Fruit fly (Drosophila melanogaster) whole organism, embryonic: ENCODE measurements around the gene CecB.

Experiments
- Ada2b ChIP-seq: fragments of 200-800 bp; sonication (Bioruptor generic); IDR thresholded peaks from 2 replicates; pipeline ENCODE4 v1.3.6; 2022; ENCODE audit warnings: missing biosample characterization, missing genetic modification characterization
- Aef1 ChIP-seq: fragments of 200-800 bp; sonication (Bioruptor generic); IDR thresholded peaks from 3 replicates; pipeline ENCODE4 v1.3.6; 2022; ENCODE audit warnings: missing biosample characterization, missing genetic modification characterization
- CG11456 ChIP-seq: fragments of 200-800 bp; sonication (Bioruptor generic); IDR thresholded peaks from 3 replicates; pipeline ENCODE4 v1.3.6; 2022; ENCODE audit warnings: missing biosample characterization, missing genetic modification characterization
- CG11560 ChIP-seq: fragments of 200-800 bp; sonication (Bioruptor generic); IDR thresholded peaks from 3 replicates; pipeline ENCODE4 v1.3.6; 2022; ENCODE audit warnings: missing biosample characterization, missing genetic modification characterization
- CG12299 ChIP-seq: fragments of 200-800 bp; sonication (Bioruptor generic); optimal IDR thresholded peaks from 2 replicates; lab custom pipeline; 2018; ENCODE audit warnings: missing biosample characterization, mild to moderate bottlenecking, missing genetic modification characterization
- CG12942 ChIP-seq: fragments of 200-800 bp; sonication (Bioruptor generic); optimal IDR thresholded peaks from 3 replicates; lab custom pipeline; 2016; ENCODE audit warnings: missing biosample characterization, missing genetic modification characterization
- CG15514 ChIP-seq: fragments of 200-800 bp; sonication (Bioruptor generic); optimal IDR thresholded peaks from 3 replicates; lab custom pipeline; 2017; ENCODE audit warnings: missing biosample characterization, missing genetic modification characterization, mild to moderate bottlenecking, moderate library complexity, missing genetic modification reagents
- CG15601 ChIP-seq: fragments of 200-800 bp; sonication (Bioruptor generic); optimal IDR thresholded peaks from 3 replicates; lab custom pipeline; 2019; ENCODE audit warnings: missing biosample characterization, mild to moderate bottlenecking, missing genetic modification characterization, moderate library complexity
- CG18262 ChIP-seq: fragments of 200-800 bp; optimal IDR thresholded peaks from 3 replicates; lab custom pipeline; 2019; ENCODE audit warnings: missing biosample characterization, mild to moderate bottlenecking, missing genetic modification characterization, moderate library complexity
- CG2199 ChIP-seq: fragments of 200-800 bp; sonication (Bioruptor generic); IDR thresholded peaks from 3 replicates; pipeline ENCODE4 v1.3.6; 2022; ENCODE audit warnings: missing biosample characterization, missing genetic modification characterization
- CG2875 ChIP-seq: fragments of 200-800 bp; sonication (Bioruptor generic); optimal IDR thresholded peaks from 2 replicates; lab custom pipeline; 2017; ENCODE audit warnings: missing biosample characterization, mild to moderate bottlenecking, missing genetic modification characterization, missing genetic modification reagents
- CG4854 ChIP-seq: fragments of 200-800 bp; sonication (Bioruptor generic); optimal IDR thresholded peaks from 2 replicates; lab custom pipeline; 2016; ENCODE audit warnings: missing biosample characterization, missing genetic modification characterization, inconsistent platforms
- CG6813 ChIP-seq: fragments of 200-800 bp; sonication (Bioruptor generic); optimal IDR thresholded peaks from 2 replicates; lab custom pipeline; 2017; ENCODE audit warnings: missing biosample characterization, missing genetic modification characterization, mild to moderate bottlenecking, moderate library complexity, missing genetic modification reagents
- CG7839 ChIP-seq: fragments of 200-800 bp; sonication (Bioruptor generic); optimal IDR thresholded peaks from 3 replicates; lab custom pipeline; 2018; ENCODE audit warnings: missing biosample characterization, mild to moderate bottlenecking, missing genetic modification characterization, moderate library complexity
- CG8944 ChIP-seq: fragments of 200-800 bp; sonication (Bioruptor generic); optimal IDR thresholded peaks from 3 replicates; lab custom pipeline; 2016; ENCODE audit warnings: missing biosample characterization, missing genetic modification characterization
- Dad ChIP-seq: fragments of 200-800 bp; sonication (Bioruptor generic); optimal IDR thresholded peaks from 3 replicates; lab custom pipeline; 2016; ENCODE audit warnings: missing biosample characterization, missing genetic modification characterization
- E2f1 ChIP-seq: fragments of 200-800 bp; sonication (Bioruptor generic); IDR thresholded peaks from 2 replicates; pipeline ENCODE4 v1.3.6; 2022; ENCODE audit warnings: missing biosample characterization, missing genetic modification characterization
- ERR ChIP-seq: fragments of 200-800 bp; sonication (Bioruptor generic); optimal IDR thresholded peaks from 2 replicates; lab custom pipeline; 2016; ENCODE audit warnings: missing biosample characterization, missing genetic modification characterization
- Gug ChIP-seq: fragments of 200-800 bp; sonication (Bioruptor generic); IDR thresholded peaks from 4 replicates; pipeline ENCODE4 v1.3.6; 2022; ENCODE audit warnings: missing biosample characterization, missing genetic modification characterization
- MBD-R2 ChIP-seq: fragments of 200-800 bp; sonication (Bioruptor generic); IDR thresholded peaks from 2 replicates; pipeline ENCODE4 v1.3.6; 2022; ENCODE audit warnings: missing biosample characterization, missing genetic modification characterization
- Spps ChIP-seq: fragments of 200-800 bp; sonication (Bioruptor generic); optimal IDR thresholded peaks from 2 replicates; lab custom pipeline; 2018; ENCODE audit warnings: missing biosample characterization, mild to moderate bottlenecking, missing genetic modification characterization
- Sry-δ ChIP-seq: fragments of 200-800 bp; sonication (Bioruptor generic); optimal IDR thresholded peaks from 2 replicates; lab custom pipeline; 2016; ENCODE audit warnings: missing biosample characterization, missing genetic modification characterization
- Trl ChIP-seq, 3 experiments: fragments of >200 bp in 2 of 3; fragments of 200-800 bp in 1 of 3; sonication (Bioruptor generic) in 1 of 3; optimal IDR thresholded peaks; 2 replicates in 1 of 3; 3 replicates in 2 of 3; lab custom pipeline; 2016 to 2017; ENCODE audit warnings: missing biosample characterization in 1 of 3, missing genetic modification characterization in 1 of 3
- Xbp1 ChIP-seq: fragments of 200-800 bp; sonication (Bioruptor generic); optimal IDR thresholded peaks from 3 replicates; lab custom pipeline; 2016; ENCODE audit warnings: missing biosample characterization, mild to moderate bottlenecking, missing genetic modification characterization
- ato ChIP-seq: fragments of 200-800 bp; sonication (Bioruptor generic); IDR thresholded peaks from 2 replicates; pipeline ENCODE4 v1.3.6; 2022; ENCODE audit warnings: missing biosample characterization, missing genetic modification characterization; ENCODE audit not compliant: partially characterized antibody
- az2 ChIP-seq: fragments of 200-800 bp; sonication (Bioruptor generic); optimal IDR thresholded peaks from 3 replicates; lab custom pipeline; 2016; ENCODE audit warnings: missing biosample characterization, missing genetic modification characterization
- bowl ChIP-seq: fragments of 200-800 bp; sonication (Bioruptor generic); IDR thresholded peaks from 2 replicates; pipeline ENCODE4 v1.3.6; 2022; ENCODE audit warnings: missing biosample characterization, missing genetic modification characterization
- da ChIP-seq: fragments of 200-800 bp; sonication (Bioruptor generic); optimal IDR thresholded peaks from 2 replicates; lab custom pipeline; 2016; ENCODE audit warnings: missing biosample characterization, missing genetic modification characterization
- ems ChIP-seq: fragments of 200-800 bp; sonication (Bioruptor generic); optimal IDR thresholded peaks from 3 replicates; lab custom pipeline; 2016; ENCODE audit warnings: missing biosample characterization, missing genetic modification characterization
- ftz-f1 ChIP-seq: fragments of 200-800 bp; sonication (Bioruptor generic); optimal IDR thresholded peaks from 2 replicates; lab custom pipeline; 2016; ENCODE audit warnings: missing biosample characterization, missing genetic modification characterization
- gfzf ChIP-seq: fragments of 200-800 bp; sonication (Bioruptor generic); optimal IDR thresholded peaks from 2 replicates; lab custom pipeline; 2016; ENCODE audit warnings: missing biosample characterization, mild to moderate bottlenecking, missing genetic modification characterization, moderate library complexity
- gsb ChIP-seq: fragments of 200-800 bp; sonication (Bioruptor generic); IDR thresholded peaks from 2 replicates; pipeline ENCODE4 v1.3.6; 2022; ENCODE audit warnings: missing biosample characterization, missing genetic modification characterization
- insv ChIP-seq, 2 experiments: fragments of 200-800 bp; sonication (Bioruptor generic); optimal IDR thresholded peaks; 3 replicates each; lab custom pipeline; 2016 to 2018; ENCODE audit warnings: missing biosample characterization in 2 of 2, missing genetic modification characterization in 2 of 2
- kah ChIP-seq: fragments of 200-800 bp; sonication (Bioruptor generic); optimal IDR thresholded peaks from 2 replicates; lab custom pipeline; 2018; ENCODE audit warnings: missing biosample characterization, mild to moderate bottlenecking, missing genetic modification characterization
- lab ChIP-seq: fragments of 200-800 bp; sonication (Bioruptor generic); optimal IDR thresholded peaks from 3 replicates; lab custom pipeline; 2017; ENCODE audit warnings: missing biosample characterization, missing genetic modification characterization, mild to moderate bottlenecking, moderate library complexity, missing genetic modification reagents
- pnt ChIP-seq: fragments of 200-800 bp; sonication (Bioruptor generic); optimal IDR thresholded peaks from 3 replicates; lab custom pipeline; 2016; ENCODE audit warnings: missing biosample characterization, missing genetic modification characterization
- prd ChIP-seq, 3 experiments: fragments of >200 bp in 2 of 3; fragments of 200-800 bp in 1 of 3; sonication (Bioruptor generic) in 1 of 3; optimal IDR thresholded peaks in 2 of 3; IDR thresholded peaks in 1 of 3; 2 replicates in 2 of 3; 3 replicates in 1 of 3; pipeline versions ENCODE4 v1.3.6 to Lab custom; 2017 to 2022; ENCODE audit warnings: missing biosample characterization in 1 of 3, missing genetic modification characterization in 1 of 3
- ranshi ChIP-seq: fragments of 200-800 bp; sonication (Bioruptor generic); IDR thresholded peaks from 2 replicates; pipeline ENCODE4 v1.3.6; 2022; ENCODE audit warnings: missing biosample characterization, missing genetic modification characterization
- rib ChIP-seq: fragments of 200-800 bp; sonication (Bioruptor generic); IDR thresholded peaks from 2 replicates; pipeline ENCODE4 v1.3.6; 2022; ENCODE audit warnings: missing biosample characterization, missing genetic modification characterization
- ro ChIP-seq: fragments of 200-800 bp; sonication (Bioruptor generic); IDR thresholded peaks from 2 replicates; pipeline ENCODE4 v1.3.6; 2022; ENCODE audit warnings: missing biosample characterization, missing genetic modification characterization
- run ChIP-seq: fragments of 200-800 bp; sonication (Bioruptor generic); optimal IDR thresholded peaks from 3 replicates; lab custom pipeline; 2018; ENCODE audit warnings: missing biosample characterization, mild to moderate bottlenecking, missing genetic modification characterization
- sc ChIP-seq, 3 experiments: fragments of >200 bp in 2 of 3; fragments of 200-800 bp in 1 of 3; sonication (Bioruptor generic) in 1 of 3; optimal IDR thresholded peaks; 2 replicates in 2 of 3; 3 replicates in 1 of 3; lab custom pipeline; 2017; ENCODE audit warnings: mild to moderate bottlenecking in 1 of 3, missing biosample characterization in 1 of 3, missing genetic modification characterization in 1 of 3, missing genetic modification reagents in 1 of 3
- tgo ChIP-seq: fragments of 200-800 bp; sonication (Bioruptor generic); IDR thresholded peaks from 3 replicates; pipeline ENCODE4 v1.3.6; 2022; ENCODE audit warnings: missing biosample characterization, missing genetic modification characterization
- tio ChIP-seq: fragments of 200-800 bp; sonication (Bioruptor generic); optimal IDR thresholded peaks from 2 replicates; lab custom pipeline; 2017; ENCODE audit warnings: missing biosample characterization, missing genetic modification characterization, inconsistent platforms
- trh ChIP-seq: fragments of 200-800 bp; sonication (Bioruptor generic); optimal IDR thresholded peaks from 2 replicates; lab custom pipeline; 2016; ENCODE audit warnings: missing biosample characterization, missing genetic modification characterization
- twi ChIP-seq: fragments of 200-800 bp; optimal IDR thresholded peaks from 2 replicates; lab custom pipeline; 2019; ENCODE audit warnings: missing biosample characterization, mild to moderate bottlenecking, missing genetic modification characterization, moderate library complexity
- yki ChIP-seq: fragments of >200 bp; optimal IDR thresholded peaks from 3 replicates; lab custom pipeline; 2018
- z ChIP-seq: fragments of 200-800 bp; sonication (Bioruptor generic); IDR thresholded peaks from 3 replicates; pipeline ENCODE4 v1.3.6; 2022; ENCODE audit warnings: missing biosample characterization, missing genetic modification characterization

Gene CecB

dm6 chr3R:30203104-30203986, 10.3 kb downstream of the CecB start (continued):
- TF ChIP-seq MBD-R2 (GFP tag; lab: Robert Waterston, UW) = peak; percentile 91
- peak; percentile 86 for TF ChIP-seq CG11560 (tag; lab: Robert Waterston, UW)
- TF ChIP-seq ranshi = peak; percentile 98
- no peak for TF ChIP-seq yki (lab: Kevin White, UChicago)
- TF ChIP-seq Aef1 = peak; percentile 98
- TF ChIP-seq ftz-f1 (GFP tag; lab: Kevin White, UChicago) = peak; percentile 92
- peak; percentile 94 for TF ChIP-seq Gug (GFP tag; lab: Robert Waterston, UW)
- peak; percentile 93 for TF ChIP-seq E2f1 (GFP tag; lab: Robert Waterston, UW)
- peak; percentile 94 for TF ChIP-seq CG18262
- peak; percentile 93 for TF ChIP-seq CG12942 (GFP tag; lab: Kevin White, UChicago)
- peak; percentile 98 for TF ChIP-seq lab (GFP tag; lab: Kevin White, UChicago)
- peak in 1 of 2 experiments; percentile 8 for TF ChIP-seq insv (GFP tag; optimal IDR thresholded peaks at IDR 0.05; lab: Kevin White, UChicago)
- TF ChIP-seq CG2875 (GFP tag; lab: Kevin White, UChicago) = peak; percentile 86
- peak; percentile 85 for TF ChIP-seq kah (GFP tag; lab: Kevin White, UChicago)
- TF ChIP-seq da (GFP tag; lab: Kevin White, UChicago) = peak; percentile 85
- peak; percentile 97 for TF ChIP-seq CG4854 (GFP tag; lab: Kevin White, UChicago)
- peak; percentile 98 for TF ChIP-seq ems (GFP tag; lab: Kevin White, UChicago)
- TF ChIP-seq rib = peak; percentile 78; the same call in 1 of the 2 replicates
- no peak for TF ChIP-seq prd (optimal IDR thresholded peaks at IDR 0.05; lab: Kevin White, UChicago)
- TF ChIP-seq prd (GFP tag; IDR thresholded peaks at IDR 0.05; lab: Robert Waterston, UW) = peak; percentile 95
- TF ChIP-seq Dad (GFP tag; lab: Kevin White, UChicago) = peak; percentile 97
- peak; percentile 93 for TF ChIP-seq CG6813 (GFP tag; lab: Kevin White, UChicago)
- TF ChIP-seq twi (tag; lab: Kevin White, UChicago) = peak; percentile 68
- peak; percentile 66; the same call in 1 of the 3 replicates for TF ChIP-seq z
- peak; percentile 77 for TF ChIP-seq Sry-δ (GFP tag; lab: Kevin White, UChicago)
- peak; percentile 93 for TF ChIP-seq Xbp1 (GFP tag; lab: Kevin White, UChicago)
- peak; percentile 65 to 83 for TF ChIP-seq Trl (optimal IDR thresholded peaks at IDR 0.05; lab: Kevin White, UChicago)
- peak; percentile 97 for TF ChIP-seq Trl (GFP tag; optimal IDR thresholded peaks at IDR 0.05; lab: Kevin White, UChicago)
- peak; percentile 94 for TF ChIP-seq run (tag; lab: Kevin White, UChicago)
- peak; percentile 98 for TF ChIP-seq CG8944 (GFP tag; lab: Kevin White, UChicago)
- TF ChIP-seq gfzf (GFP tag; lab: Kevin White, UChicago) = peak; percentile 25
- peak; percentile 93 for TF ChIP-seq az2
- peak; percentile 80 for TF ChIP-seq Spps (tag; lab: Kevin White, UChicago)
- peak; percentile 94 for TF ChIP-seq bowl (GFP tag; lab: Robert Waterston, UW)
- TF ChIP-seq tio (GFP tag; lab: Kevin White, UChicago) = peak; percentile 92
- no peak for TF ChIP-seq ato (GFP tag; lab: Robert Waterston, UW)
- TF ChIP-seq gsb = peak; percentile 85
- TF ChIP-seq CG2199 (GFP tag; lab: Robert Waterston, UW) = peak; percentile 98; the same call in 2 of the 3 replicates
- peak; percentile 91 for TF ChIP-seq CG11456 (GFP tag; lab: Robert Waterston, UW)
- TF ChIP-seq tgo (GFP tag; lab: Robert Waterston, UW) = peak; percentile 92
- TF ChIP-seq CG12299 = peak; percentile 82
- peak; percentile 97 for TF ChIP-seq Ada2b (GFP tag; lab: Robert Waterston, UW)
- peak; percentile 97 for TF ChIP-seq ERR
- TF ChIP-seq sc (optimal IDR thresholded peaks at IDR 0.05; lab: Kevin White, UChicago) = no peak
- peak; percentile 88 for TF ChIP-seq sc (GFP tag; optimal IDR thresholded peaks at IDR 0.05; lab: Kevin White, UChicago)
- TF ChIP-seq CG15514 (GFP tag; lab: Kevin White, UChicago) = peak; percentile 93
- TF ChIP-seq CG7839 (tag; lab: Kevin White, UChicago) = peak; percentile 97
- TF ChIP-seq pnt = peak; percentile 97
- TF ChIP-seq ro (GFP tag; lab: Robert Waterston, UW) = peak; percentile 85
- TF ChIP-seq trh = peak; percentile 76
- peak; percentile 87 for TF ChIP-seq CG15601 (tag; lab: Kevin White, UChicago)
